Worm (Caenorhabditis elegans) whole organism, mixed stage, embryonic: ENCODE results near the gene Y39G8B.5.

ENCODE experiments used
- M03D4.4 ChIP-seq: sonication (generic microtip); optimal IDR thresholded peaks from 2 replicates; lab custom pipeline; 2017; ENCODE audit warnings: mild to moderate bottlenecking, missing genetic modification characterization, missing compliant biosample characterization
- blmp-1 ChIP-seq: fragments of 150-350 bp; optimal IDR thresholded peaks from 2 replicates; lab custom pipeline; 2014; ENCODE audit warnings: missing biosample characterization, missing genetic modification characterization
- ceh-39 ChIP-seq: fragments of 150-350 bp; optimal IDR thresholded peaks from 2 replicates; lab custom pipeline; 2014; ENCODE audit warnings: missing biosample characterization, missing genetic modification characterization
- ceh-43 ChIP-seq: fragments of 200-800 bp; sonication (Bioruptor generic); optimal IDR thresholded peaks from 2 replicates; lab custom pipeline; 2018; ENCODE audit warnings: mild to moderate bottlenecking, missing genetic modification characterization, moderate library complexity, missing compliant biosample characterization
- ceh-83 ChIP-seq: fragments of 200-800 bp; sonication (Bioruptor generic); optimal IDR thresholded peaks from 2 replicates; lab custom pipeline; 2018; ENCODE audit warnings: mild to moderate bottlenecking, missing genetic modification characterization, missing compliant biosample characterization
- ces-1 ChIP-seq: fragments of 150-350 bp; optimal IDR thresholded peaks from 2 replicates; lab custom pipeline; 2014; ENCODE audit warnings: missing biosample characterization, missing genetic modification reagents, missing genetic modification characterization
- cnd-1 ChIP-seq: fragments of 200-800 bp; sonication (Bioruptor generic); optimal IDR thresholded peaks from 2 replicates; lab custom pipeline; 2018; ENCODE audit warnings: mild to moderate bottlenecking, missing genetic modification characterization, missing compliant biosample characterization
- drap-1 ChIP-seq: fragments of 200-800 bp; sonication (Bioruptor generic); optimal IDR thresholded peaks from 3 replicates; lab custom pipeline; 2018; ENCODE audit warnings: mild to moderate bottlenecking, missing genetic modification characterization, missing compliant biosample characterization
- elt-3 ChIP-seq: fragments of 150-350 bp; optimal IDR thresholded peaks from 2 replicates; lab custom pipeline; 2014; ENCODE audit warnings: missing biosample characterization, missing genetic modification characterization
- flh-1 ChIP-seq: fragments of 200-800 bp; sonication (Bioruptor generic); optimal IDR thresholded peaks from 2 replicates; lab custom pipeline; 2018; ENCODE audit warnings: mild to moderate bottlenecking, missing genetic modification characterization, moderate library complexity, missing compliant biosample characterization
- ham-2 ChIP-seq: fragments of 200-800 bp; sonication (Bioruptor generic); optimal IDR thresholded peaks from 2 replicates; lab custom pipeline; 2018; ENCODE audit warnings: mild to moderate bottlenecking, missing genetic modification characterization, missing compliant biosample characterization
- hlh-1 ChIP-seq: fragments of 150-350 bp; optimal IDR thresholded peaks from 2 replicates; lab custom pipeline; 2014; ENCODE audit warnings: missing biosample characterization, missing genetic modification reagents, missing genetic modification characterization
- lin-13 ChIP-seq: fragments of 150-350 bp; optimal IDR thresholded peaks from 2 replicates; lab custom pipeline; 2014; ENCODE audit warnings: missing biosample characterization, missing genetic modification characterization
- lin-32 ChIP-seq: fragments of 200-800 bp; sonication (Bioruptor generic); optimal IDR thresholded peaks from 2 replicates; lab custom pipeline; 2018; ENCODE audit warnings: mild to moderate bottlenecking, missing genetic modification characterization, missing compliant biosample characterization
- lsy-2 ChIP-seq: fragments of 150-350 bp; optimal IDR thresholded peaks from 2 replicates; lab custom pipeline; 2014; ENCODE audit warnings: missing biosample characterization, missing genetic modification characterization
- mab-5 ChIP-seq: fragments of 150-350 bp; optimal IDR thresholded peaks from 2 replicates; lab custom pipeline; 2014; ENCODE audit warnings: missing biosample characterization, missing genetic modification characterization
- mep-1 ChIP-seq: fragments of 150-350 bp; optimal IDR thresholded peaks from 2 replicates; lab custom pipeline; 2017; ENCODE audit warnings: missing biosample characterization, missing genetic modification reagents, missing genetic modification characterization, inconsistent platforms
- mls-2 ChIP-seq: sonication (generic microtip); optimal IDR thresholded peaks from 2 replicates; lab custom pipeline; 2016; ENCODE audit warnings: mild to moderate bottlenecking, missing genetic modification characterization, moderate library complexity, missing compliant biosample characterization
- nhr-12 ChIP-seq: fragments of 150-350 bp; optimal IDR thresholded peaks from 2 replicates; lab custom pipeline; 2014; ENCODE audit warnings: missing biosample characterization, missing genetic modification characterization
- nhr-2 ChIP-seq: fragments of 150-350 bp; optimal IDR thresholded peaks from 2 replicates; lab custom pipeline; 2014; ENCODE audit warnings: missing biosample characterization, missing genetic modification characterization
- nhr-237 ChIP-seq: fragments of 150-350 bp; optimal IDR thresholded peaks from 2 replicates; lab custom pipeline; 2014; ENCODE audit warnings: missing biosample characterization, missing genetic modification characterization
- nhr-28 ChIP-seq: fragments of 150-350 bp; optimal IDR thresholded peaks from 2 replicates; lab custom pipeline; 2014; ENCODE audit warnings: missing biosample characterization, missing genetic modification characterization
- nhr-76 ChIP-seq: sonication (generic microtip); optimal IDR thresholded peaks from 2 replicates; lab custom pipeline; 2017; ENCODE audit warnings: missing biosample characterization, missing genetic modification characterization
- pha-4 ChIP-seq: fragments of 150-350 bp; optimal IDR thresholded peaks from 2 replicates; lab custom pipeline; 2018; ENCODE audit warnings: missing biosample characterization, missing genetic modification reagents, missing genetic modification characterization
- sem-2 ChIP-seq: fragments of 200-800 bp; sonication (Bioruptor generic); optimal IDR thresholded peaks from 2 replicates; lab custom pipeline; 2018; ENCODE audit warnings: mild to moderate bottlenecking, missing genetic modification characterization, missing compliant biosample characterization
- sptf-1 ChIP-seq: sonication (generic microtip); optimal IDR thresholded peaks from 2 replicates; lab custom pipeline; 2017; ENCODE audit warnings: mild to moderate bottlenecking, missing genetic modification characterization, moderate library complexity, missing compliant biosample characterization
- tbx-8 ChIP-seq: fragments of 200-800 bp; sonication (Bioruptor generic); optimal IDR thresholded peaks from 2 replicates; lab custom pipeline; 2018; ENCODE audit warnings: mild to moderate bottlenecking, missing genetic modification characterization, moderate library complexity, missing compliant biosample characterization
- unc-120 ChIP-seq: sonication (generic microtip); optimal IDR thresholded peaks from 2 replicates; lab custom pipeline; 2017; ENCODE audit warnings: missing genetic modification characterization, missing compliant biosample characterization; ENCODE audit not compliant: poor library complexity, severe bottlenecking
- unc-39 ChIP-seq: fragments of 150-350 bp; optimal IDR thresholded peaks from 2 replicates; lab custom pipeline; 2014; ENCODE audit warnings: missing biosample characterization, missing genetic modification characterization
- unc-62 ChIP-seq: fragments of 150-350 bp; optimal IDR thresholded peaks from 2 replicates; lab custom pipeline; 2014; ENCODE audit warnings: missing biosample characterization, missing genetic modification reagents, missing genetic modification characterization
- zip-8 ChIP-seq: fragments of 150-350 bp; optimal IDR thresholded peaks from 2 replicates; lab custom pipeline; 2014; ENCODE audit warnings: missing biosample characterization, missing genetic modification characterization
- ztf-11 ChIP-seq: fragments of 150-350 bp; optimal IDR thresholded peaks from 2 replicates; lab custom pipeline; 2014; ENCODE audit warnings: missing biosample characterization, missing genetic modification characterization

Y39G8B.5 gene

DNA sequence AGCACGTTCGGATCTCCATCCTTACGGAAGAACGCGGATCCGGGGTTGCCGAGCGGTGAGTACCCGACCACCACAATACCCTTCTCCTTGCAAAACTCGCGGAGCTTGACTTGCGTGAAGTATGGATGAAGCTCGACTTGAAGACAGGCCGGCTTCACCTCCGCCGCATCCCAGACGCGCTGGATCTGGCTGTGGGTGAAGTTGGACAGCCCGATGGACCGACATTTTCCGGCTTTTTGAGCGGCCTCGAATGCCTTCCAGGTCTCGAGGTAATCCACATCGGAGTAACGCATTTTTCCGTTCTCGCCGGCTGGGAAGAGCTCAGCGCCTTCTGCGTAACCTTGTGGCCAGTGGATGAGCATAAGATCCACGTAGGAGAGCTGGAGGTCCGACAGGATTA is 19.4 kb downstream of the Y39G8B.5 start:
- TF ChIP-seq pha-4 (no peak), cnd-1 (tag; lab: Kevin White, UChicago) (no peak), nhr-2 (tag; lab: Kevin White, UChicago) (no peak), blmp-1 (tag; lab: Kevin White, UChicago) (no peak), elt-3 (tag; lab: Kevin White, UChicago) (no peak), nhr-237 (tag; lab: Kevin White, UChicago) (no peak), mls-2 (no peak), lin-13 (tag; lab: Kevin White, UChicago) (no peak), sem-2 (GFP tag; lab: Kevin White, UChicago) (no peak), sptf-1 (tag; lab: Kevin White, UChicago) (no peak), unc-62 (no peak), nhr-76 (tag; lab: Kevin White, UChicago) (no peak), lsy-2 (tag; lab: Kevin White, UChicago) (no peak)
- TF ChIP-seq, all 35 proteins: peak for 0

ce11 chrII:13968979-13969378 is 22.7 kb downstream of the Y39G8B.5 start, which contains the start of gene sre-43:
sre-43 (minus strand) TSS chrII:13969079.
- no peak for TF ChIP-seq cnd-1 (tag; lab: Kevin White, UChicago)
- TF ChIP-seq tbx-8 (GFP tag; lab: Kevin White, UChicago) = no peak
- no peak for TF ChIP-seq flh-1
- TF ChIP-seq ztf-11 = no peak
- no peak for TF ChIP-seq zip-8 (tag; lab: Kevin White, UChicago)
- TF ChIP-seq ceh-39 (tag; lab: Kevin White, UChicago) = no peak
- TF ChIP-seq sem-2 (GFP tag; lab: Kevin White, UChicago) = no peak

DNA sequence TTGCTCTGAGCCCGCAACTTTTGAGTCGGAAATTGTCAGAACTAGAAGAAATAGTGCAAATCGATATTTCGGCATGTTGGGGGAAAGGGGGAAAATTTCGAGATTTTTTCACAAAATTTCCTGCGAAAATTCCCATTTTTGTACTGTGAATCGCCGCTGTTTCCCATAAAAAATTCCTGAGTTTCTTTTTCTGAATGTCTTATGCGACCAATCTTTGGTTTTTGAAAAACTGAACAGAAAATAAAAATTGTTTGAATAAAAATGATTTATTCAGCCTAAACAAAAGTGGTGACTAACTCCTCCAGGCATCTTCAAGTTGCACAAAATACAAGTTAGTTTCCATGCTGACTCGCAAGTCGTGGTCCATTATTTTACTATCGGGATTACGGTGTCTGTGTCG is 25.4 kb downstream of the Y39G8B.5 start, which contains the start of gene W07G1.7:
TSS of gene W07G1.7 (minus strand) at position 101 of the 400 bp plus-strand sequence.
- TF ChIP-seq ceh-83 (GFP tag; lab: Kevin White, UChicago) (no peak), ceh-43 (GFP tag; lab: Kevin White, UChicago) (no peak), mab-5 (no peak), ces-1 (GFP tag; lab: Kevin White, UChicago) (no peak), sptf-1 (tag; lab: Kevin White, UChicago) (no peak), nhr-2 (tag; lab: Kevin White, UChicago) (no peak), lin-13 (tag; lab: Kevin White, UChicago) (no peak), sem-2 (GFP tag; lab: Kevin White, UChicago) (no peak), unc-120 (tag; lab: Kevin White, UChicago) (no peak), ztf-11 (no peak), unc-39 (tag; lab: Kevin White, UChicago) (no peak), mep-1 (tag; lab: Kevin White, UChicago) (no peak), lsy-2 (tag; lab: Kevin White, UChicago) (no peak)
- TF ChIP-seq, all 35 proteins: peak for 0

- TF ChIP-seq nhr-237 (tag; lab: Kevin White, UChicago) (no peak), M03D4.4 (tag; lab: Kevin White, UChicago) (no peak), ceh-83 (GFP tag; lab: Kevin White, UChicago) (no peak), lin-13 (tag; lab: Kevin White, UChicago) (no peak), zip-8 (tag; lab: Kevin White, UChicago) (no peak), sptf-1 (tag; lab: Kevin White, UChicago) (no peak), unc-62 (no peak), nhr-28 (tag; lab: Kevin White, UChicago) (no peak), drap-1 (no peak), lsy-2 (tag; lab: Kevin White, UChicago) (no peak), lin-32 (no peak), nhr-12 (tag; lab: Kevin White, UChicago) (no peak), tbx-8 (GFP tag; lab: Kevin White, UChicago) (no peak), hlh-1 (tag; lab: Kevin White, UChicago) (no peak), ham-2 (no peak), nhr-2 (tag; lab: Kevin White, UChicago) (no peak), cnd-1 (tag; lab: Kevin White, UChicago) (no peak), ces-1 (GFP tag; lab: Kevin White, UChicago) (no peak), mls-2 (no peak), ceh-39 (tag; lab: Kevin White, UChicago) (no peak)
Observed at ce11 chrII:13964325-13964724, 27.3 kb downstream of the Y39G8B.5 start.

DNA sequence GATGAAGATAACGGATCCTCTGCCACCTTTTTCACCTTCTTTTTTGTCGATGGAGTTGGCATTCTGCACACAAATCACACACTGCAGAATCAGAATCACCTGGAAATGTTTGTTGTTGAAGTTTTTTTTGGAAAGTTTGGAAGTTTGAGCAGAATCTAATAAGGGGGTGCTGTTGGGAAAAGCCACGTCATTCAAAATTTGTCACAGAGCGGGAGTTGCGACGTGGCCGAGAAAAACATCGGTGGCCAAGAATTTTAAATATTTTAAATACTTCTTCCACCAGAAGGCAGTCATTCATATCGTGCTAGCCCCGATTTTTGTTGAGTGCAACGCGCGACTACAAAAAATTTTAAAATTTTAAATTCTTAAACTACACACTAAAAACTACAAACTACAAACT is 29.3 kb downstream of the Y39G8B.5 start, which contains the start of gene rpi-1:
TSS of gene rpi-1 (minus strand) at position 101 of the 400 bp plus-strand sequence.
- TF ChIP-seq tbx-8 (GFP tag; lab: Kevin White, UChicago) (no peak), ces-1 (GFP tag; lab: Kevin White, UChicago) (no peak), lin-32 (no peak), nhr-28 (tag; lab: Kevin White, UChicago) (no peak), nhr-12 (tag; lab: Kevin White, UChicago) (no peak), ham-2 (no peak), zip-8 (tag; lab: Kevin White, UChicago) (no peak), nhr-76 (tag; lab: Kevin White, UChicago) (no peak)
